Fruit fly (Drosophila melanogaster): ENCODE results near the gene PDZ-GEF.
A peak's percentile ranks its signal among the peaks of the same experiment; 100 is the strongest.

The PDZ-GEF gene

dm6 chr2L:6339010-6339897 lies 15.7 kb downstream of the PDZ-GEF start (continued):
- peak; percentile 41 for TF ChIP-seq fd96Cb (tag; optimal IDR thresholded peaks at IDR 0.05)
- TF ChIP-seq sr (GFP tag; IDR thresholded peaks at IDR 0.05) = no peak
- TF ChIP-seq az2 (GFP tag; optimal IDR thresholded peaks at IDR 0.05) = peak; percentile 33
- peak; percentile 37; the same call in 1 of the 2 replicates for TF ChIP-seq CG9932 (GFP tag; IDR thresholded peaks at IDR 0.05)
- TF ChIP-seq CG10565 (GFP tag; optimal IDR thresholded peaks at IDR 0.05) = no peak
- TF ChIP-seq sna (GFP tag; IDR thresholded peaks at IDR 0.05; ENCODE audit: partially characterized antibody) = peak; percentile 15; the same call in 1 of the 2 replicates
- TF ChIP-seq toy (GFP tag; IDR thresholded peaks at IDR 0.05) = no peak
- TF ChIP-seq CG3163 (GFP tag; optimal IDR thresholded peaks at IDR 0.05) = no peak
- no peak for TF ChIP-seq CG15011 (GFP tag; optimal IDR thresholded peaks at IDR 0.05)
- TF ChIP-seq fd102C (GFP tag; optimal IDR thresholded peaks at IDR 0.05) = no peak
- peak; percentile 30 for TF ChIP-seq emc (GFP tag; optimal IDR thresholded peaks at IDR 0.05)
- TF ChIP-seq kni (GFP tag; optimal IDR thresholded peaks at IDR 0.05) = peak; percentile 97
- peak; percentile 19; the same call in 1 of the 3 replicates for TF ChIP-seq B-H1 (GFP tag; IDR thresholded peaks at IDR 0.05)
- TF ChIP-seq Elba2 (GFP tag; optimal IDR thresholded peaks at IDR 0.05) = no peak
- no peak for TF ChIP-seq CG2875 (GFP tag; optimal IDR thresholded peaks at IDR 0.05)
- no peak for TF ChIP-seq Nf-YA (GFP tag; IDR thresholded peaks at IDR 0.05)
- no peak for TF ChIP-seq mirr (GFP tag; optimal IDR thresholded peaks at IDR 0.05)
- no peak for TF ChIP-seq CG16813 (GFP tag; IDR thresholded peaks at IDR 0.05; ENCODE audit: partially characterized antibody)
- TF ChIP-seq CG12744 (GFP tag; optimal IDR thresholded peaks at IDR 0.05) = no peak
- no peak for TF ChIP-seq wek (GFP tag; optimal IDR thresholded peaks at IDR 0.05)
- no peak for TF ChIP-seq CkIIα-i1 (GFP tag; IDR thresholded peaks at IDR 0.05)
- TF ChIP-seq CG6683 (GFP tag; optimal IDR thresholded peaks at IDR 0.05) = no peak
- no peak for TF ChIP-seq usp (GFP tag; optimal IDR thresholded peaks at IDR 0.05)
- TF ChIP-seq run (tag; optimal IDR thresholded peaks at IDR 0.05) = no peak
- no peak for TF ChIP-seq NC2α (GFP tag; optimal IDR thresholded peaks at IDR 0.05)
- peak; percentile 18 for TF ChIP-seq dm (GFP tag; optimal IDR thresholded peaks at IDR 0.05)
- TF ChIP-seq CG7786 (GFP tag; optimal IDR thresholded peaks at IDR 0.05) = peak; percentile 71
- TF ChIP-seq fu2 (GFP tag; optimal IDR thresholded peaks at IDR 0.05) = peak; percentile 23
- no peak for TF ChIP-seq trem (tag; optimal IDR thresholded peaks at IDR 0.05)
- TF ChIP-seq pb (GFP tag; optimal IDR thresholded peaks at IDR 0.05) = no peak
- TF ChIP-seq CG2120 (GFP tag; optimal IDR thresholded peaks at IDR 0.05) = peak; percentile 71
- TF ChIP-seq CHES-1-like (GFP tag; optimal IDR thresholded peaks at IDR 0.05) = peak; percentile 35
- TF ChIP-seq nau (GFP tag; optimal IDR thresholded peaks at IDR 0.05) = no peak
- no peak for TF ChIP-seq tup (GFP tag; optimal IDR thresholded peaks at IDR 0.05)
- TF ChIP-seq CG11696 (GFP tag; IDR thresholded peaks at IDR 0.05) = no peak
- no peak for TF ChIP-seq hkb (optimal IDR thresholded peaks at IDR 0.05)
- peak; percentile 28 for TF ChIP-seq hkb (GFP tag; IDR thresholded peaks at IDR 0.05)
- no peak for TF ChIP-seq jigr1 (GFP tag; IDR thresholded peaks at IDR 0.05)
- no peak for TF ChIP-seq NK7.1 (GFP tag; optimal IDR thresholded peaks at IDR 0.05)
- TF ChIP-seq NFAT (GFP tag; IDR thresholded peaks at IDR 0.05) = no peak
- TF ChIP-seq zen (tag; optimal IDR thresholded peaks at IDR 0.05) = no peak
- peak; percentile 30; the same call in 1 of the 2 replicates for TF ChIP-seq Atf6 (GFP tag; IDR thresholded peaks at IDR 0.05)
- TF ChIP-seq CG30020 (tag; optimal IDR thresholded peaks at IDR 0.05) = no peak
- no peak for TF ChIP-seq CG12942 (GFP tag; optimal IDR thresholded peaks at IDR 0.05)
- no peak for TF ChIP-seq CG7928 (GFP tag; optimal IDR thresholded peaks at IDR 0.05)
- peak; percentile 33 for TF ChIP-seq CG10543 (GFP tag; optimal IDR thresholded peaks at IDR 0.05)
- no peak for TF ChIP-seq Ets97D (GFP tag; optimal IDR thresholded peaks at IDR 0.05)
- TF ChIP-seq HmgZ (tag; optimal IDR thresholded peaks at IDR 0.05) = no peak
- TF ChIP-seq cato (GFP tag; optimal IDR thresholded peaks at IDR 0.05; ENCODE audit: borderline replicate concordance) = no peak
- peak; percentile 46 for TF ChIP-seq tin (GFP tag; optimal IDR thresholded peaks at IDR 0.05)

Measured in whole organism, embryonic.